Fruit fly (Drosophila melanogaster): ENCODE data around the gene CG9121.

CG9121 gene

dm6 chr2L:5080225-5080867, 29.5 kb upstream of the CG9121 start (continued):
- no peak for TF ChIP-seq C15 (GFP tag; IDR thresholded peaks at IDR 0.05)
- peak; percentile 14 for TF ChIP-seq CG2712 (tag; optimal IDR thresholded peaks at IDR 0.05)
- peak; percentile 32 for TF ChIP-seq Oli (tag; optimal IDR thresholded peaks at IDR 0.05)
- peak; percentile 18; the same call in 1 of the 2 replicates for TF ChIP-seq stc (GFP tag; IDR thresholded peaks at IDR 0.05)
- TF ChIP-seq CG12391 (tag; optimal IDR thresholded peaks at IDR 0.05), result peak; percentile 16
- TF ChIP-seq CG7556 (GFP tag; optimal IDR thresholded peaks at IDR 0.05), result peak; percentile 28
- TF ChIP-seq nom (GFP tag; optimal IDR thresholded peaks at IDR 0.05), result peak; percentile 65
- TF ChIP-seq Meics (GFP tag; optimal IDR thresholded peaks at IDR 0.05), result peak; percentile 2
- peak; percentile 53 for TF ChIP-seq CG2678 (tag; optimal IDR thresholded peaks at IDR 0.05)
- TF ChIP-seq CG30403 (GFP tag; optimal IDR thresholded peaks at IDR 0.05), result peak; percentile 10
- peak; percentile 32 for TF ChIP-seq CG15269 (tag; optimal IDR thresholded peaks at IDR 0.05)
- TF ChIP-seq CG11398 (GFP tag; optimal IDR thresholded peaks at IDR 0.05), result no peak
- peak; percentile 18 for TF ChIP-seq CoRest (tag; optimal IDR thresholded peaks at IDR 0.05)
- TF ChIP-seq bsh (GFP tag; optimal IDR thresholded peaks at IDR 0.05), result peak in 1 of 2 experiments; percentile 77
- TF ChIP-seq CG14860 (GFP tag; IDR thresholded peaks at IDR 0.05; ENCODE audit: partially characterized antibody), result no peak
- peak; percentile 57 for TF ChIP-seq gem (tag; optimal IDR thresholded peaks at IDR 0.05)
- no peak for TF ChIP-seq Eip74EF (GFP tag; optimal IDR thresholded peaks at IDR 0.05)
- TF ChIP-seq oc (tag; optimal IDR thresholded peaks at IDR 0.05), result peak; percentile 39
- TF ChIP-seq CG17361 (GFP tag; IDR thresholded peaks at IDR 0.05), result peak; percentile 35; the same call in 1 of the 3 replicates
- TF ChIP-seq CG17359 (tag; optimal IDR thresholded peaks at IDR 0.05), result peak; percentile 20

dm6 chr2L:5079200-5079599, 28.3 kb upstream of the CG9121 start:
- TF ChIP-seq Dip2 (GFP tag; IDR thresholded peaks at IDR 0.05) (no peak), tgo (GFP tag; IDR thresholded peaks at IDR 0.05) (no peak), CG1832 (GFP tag; optimal IDR thresholded peaks at IDR 0.05) (peak; percentile 38), Hr78 (GFP tag; optimal IDR thresholded peaks at IDR 0.05) (peak in 1 of 2 experiments; percentile 94), Dek (tag; optimal IDR thresholded peaks at IDR 0.05) (no peak), CG11247 (GFP tag; IDR thresholded peaks at IDR 0.05) (no peak), CG9876 (GFP tag; optimal IDR thresholded peaks at IDR 0.05) (no peak), ATbp (GFP tag; optimal IDR thresholded peaks at IDR 0.05) (no peak), Opbp (GFP tag; IDR thresholded peaks at IDR 0.05; ENCODE audit: partially characterized antibody) (no peak), pho (GFP tag; optimal IDR thresholded peaks at IDR 0.05) (no peak), Sry-β (GFP tag; optimal IDR thresholded peaks at IDR 0.05) (no peak), CG3281 (GFP tag; optimal IDR thresholded peaks at IDR 0.05) (no peak), CG11695 (GFP tag; IDR thresholded peaks at IDR 0.05) (no peak), Trl (optimal IDR thresholded peaks at IDR 0.05) (peak in 1 of 2 experiments; percentile 14), Trl (GFP tag; optimal IDR thresholded peaks at IDR 0.05) (no peak), nom (GFP tag; optimal IDR thresholded peaks at IDR 0.05) (peak; percentile 5), CG2120 (GFP tag; optimal IDR thresholded peaks at IDR 0.05) (no peak), CG10321 (GFP tag; IDR thresholded peaks at IDR 0.05) (0 out of 2 replicates have a peak, but pooled peaks have one; percentile 36), CG18476 (GFP tag; optimal IDR thresholded peaks at IDR 0.05) (no peak), CG8765 (GFP tag; IDR thresholded peaks at IDR 0.05) (no peak), exex (tag; optimal IDR thresholded peaks at IDR 0.05) (no peak), Sry-δ (GFP tag; optimal IDR thresholded peaks at IDR 0.05) (no peak), ac (GFP tag; optimal IDR thresholded peaks at IDR 0.05) (no peak), CG18262 (tag; optimal IDR thresholded peaks at IDR 0.05) (no peak), grau (tag; optimal IDR thresholded peaks at IDR 0.05) (no peak), zf30C (GFP tag; optimal IDR thresholded peaks at IDR 0.05) (no peak), CG2678 (tag; optimal IDR thresholded peaks at IDR 0.05) (no peak), CG1024 (GFP tag; IDR thresholded peaks at IDR 0.05) (no peak), CG10543 (GFP tag; optimal IDR thresholded peaks at IDR 0.05) (no peak), Doc3 (GFP tag; IDR thresholded peaks at IDR 0.05; ENCODE audit: partially characterized antibody) (no peak)

Measured in whole organism, embryonic.